Fruit fly (Drosophila melanogaster) whole organism, embryonic: ENCODE measurements around the gene Tnpo-SR.
A peak's percentile ranks its signal among the peaks of the same experiment; 100 is the strongest.

ENCODE experiments used
- B-H2 ChIP-seq: fragments of 200-800 bp; sonication (Bioruptor generic); optimal IDR thresholded peaks from 2 replicates; lab custom pipeline; 2018; ENCODE audit warnings: missing biosample characterization, mild to moderate bottlenecking, missing genetic modification characterization
- BEAF-32 ChIP-seq: fragments of 200-800 bp; sonication (Bioruptor generic); optimal IDR thresholded peaks from 3 replicates; lab custom pipeline; 2017; ENCODE audit warnings: missing biosample characterization, missing genetic modification characterization, mild to moderate bottlenecking, moderate library complexity, missing genetic modification reagents
- BtbVII ChIP-seq: fragments of 200-800 bp; sonication (Bioruptor generic); optimal IDR thresholded peaks from 3 replicates; lab custom pipeline; 2017; ENCODE audit warnings: missing biosample characterization, mild to moderate bottlenecking, missing genetic modification characterization
- CG10267 ChIP-seq: fragments of 200-800 bp; sonication (Bioruptor generic); optimal IDR thresholded peaks from 2 replicates; lab custom pipeline; 2018; ENCODE audit warnings: missing biosample characterization, mild to moderate bottlenecking, missing genetic modification characterization, moderate library complexity
- CG10543 ChIP-seq: fragments of 200-800 bp; sonication (Bioruptor generic); optimal IDR thresholded peaks from 3 replicates; lab custom pipeline; 2017; ENCODE audit warnings: missing biosample characterization, mild to moderate bottlenecking, missing genetic modification characterization, moderate library complexity
- CG11398 ChIP-seq: fragments of 200-800 bp; sonication (Bioruptor generic); optimal IDR thresholded peaks from 2 replicates; lab custom pipeline; 2016; ENCODE audit warnings: missing biosample characterization, missing genetic modification characterization
- CG12391 ChIP-seq: fragments of 200-800 bp; sonication (Bioruptor generic); optimal IDR thresholded peaks from 3 replicates; lab custom pipeline; 2018; ENCODE audit warnings: missing biosample characterization, mild to moderate bottlenecking, missing genetic modification characterization, moderate library complexity
- CG1603 ChIP-seq: fragments of 200-800 bp; sonication (Bioruptor generic); optimal IDR thresholded peaks from 2 replicates; lab custom pipeline; 2019; ENCODE audit warnings: missing biosample characterization, mild to moderate bottlenecking, missing genetic modification characterization, moderate library complexity
- CG17568 ChIP-seq: fragments of 200-800 bp; sonication (Bioruptor generic); optimal IDR thresholded peaks from 2 replicates; lab custom pipeline; 2018; ENCODE audit warnings: missing biosample characterization, mild to moderate bottlenecking, missing genetic modification characterization, moderate library complexity
- CG1792 ChIP-seq: fragments of 200-800 bp; sonication (Bioruptor generic); optimal IDR thresholded peaks from 2 replicates; lab custom pipeline; 2016; ENCODE audit warnings: missing biosample characterization, missing genetic modification characterization
- CG2116 ChIP-seq: fragments of 200-800 bp; sonication (Bioruptor generic); optimal IDR thresholded peaks from 3 replicates; lab custom pipeline; 2018; ENCODE audit warnings: missing biosample characterization, mild to moderate bottlenecking, missing genetic modification characterization
- CG4617 ChIP-seq: fragments of 200-800 bp; sonication (Bioruptor generic); optimal IDR thresholded peaks from 3 replicates; lab custom pipeline; 2016; ENCODE audit warnings: missing biosample characterization, missing genetic modification characterization, borderline replicate concordance
- CG6175 ChIP-seq: fragments of 200-800 bp; sonication (Bioruptor generic); IDR thresholded peaks from 3 replicates; pipeline ENCODE4 v1.3.6; 2022; ENCODE audit warnings: missing biosample characterization, missing genetic modification characterization
- CG6272 ChIP-seq: fragments of 200-800 bp; sonication (Bioruptor generic); IDR thresholded peaks from 2 replicates; pipeline ENCODE4 v1.3.6; 2022; ENCODE audit warnings: missing biosample characterization, missing genetic modification characterization
- CG6791 ChIP-seq: fragments of 200-800 bp; sonication (Bioruptor generic); IDR thresholded peaks from 3 replicates; pipeline ENCODE4 v1.3.6; 2022; ENCODE audit warnings: missing biosample characterization, missing genetic modification characterization; ENCODE audit not compliant: partially characterized antibody
- CG6813 ChIP-seq: fragments of 200-800 bp; sonication (Bioruptor generic); optimal IDR thresholded peaks from 2 replicates; lab custom pipeline; 2017; ENCODE audit warnings: missing biosample characterization, missing genetic modification characterization, mild to moderate bottlenecking, moderate library complexity, missing genetic modification reagents
- CG7839 ChIP-seq: fragments of 200-800 bp; sonication (Bioruptor generic); optimal IDR thresholded peaks from 3 replicates; lab custom pipeline; 2018; ENCODE audit warnings: missing biosample characterization, mild to moderate bottlenecking, missing genetic modification characterization, moderate library complexity
- CG8290 ChIP-seq, 3 experiments: fragments of 200-800 bp; sonication (Bioruptor generic); optimal IDR thresholded peaks; 2 replicates each; lab custom pipeline; 2016 to 2019; ENCODE audit warnings: missing biosample characterization in 3 of 3, missing genetic modification characterization in 3 of 3, mild to moderate bottlenecking in 2 of 3, moderate library complexity in 1 of 3
- CG8388 ChIP-seq: fragments of 200-800 bp; sonication (Bioruptor generic); optimal IDR thresholded peaks from 2 replicates; lab custom pipeline; 2019; ENCODE audit warnings: missing biosample characterization, mild to moderate bottlenecking, missing genetic modification characterization, moderate library complexity
- CG9437 ChIP-seq: fragments of 200-800 bp; sonication (Bioruptor generic); optimal IDR thresholded peaks from 2 replicates; lab custom pipeline; 2018; ENCODE audit warnings: missing biosample characterization, mild to moderate bottlenecking, missing genetic modification characterization
- Chrac-16 ChIP-seq: fragments of 200-800 bp; sonication (Bioruptor generic); optimal IDR thresholded peaks from 3 replicates; lab custom pipeline; 2016; ENCODE audit warnings: missing biosample characterization, missing genetic modification characterization
- CrebB ChIP-seq: fragments of 200-800 bp; sonication (Bioruptor generic); optimal IDR thresholded peaks from 3 replicates; lab custom pipeline; 2018; ENCODE audit warnings: missing biosample characterization, mild to moderate bottlenecking, missing genetic modification characterization
- D19A ChIP-seq: fragments of 200-800 bp; optimal IDR thresholded peaks from 3 replicates; lab custom pipeline; 2019; ENCODE audit warnings: missing biosample characterization, mild to moderate bottlenecking, missing genetic modification characterization, moderate library complexity
- Doc3 ChIP-seq: fragments of 200-800 bp; sonication (Bioruptor generic); IDR thresholded peaks from 3 replicates; pipeline ENCODE4 v1.3.6; 2022; ENCODE audit warnings: missing biosample characterization, missing genetic modification characterization; ENCODE audit not compliant: partially characterized antibody
- E2f2 ChIP-seq: fragments of 200-800 bp; sonication (Bioruptor generic); IDR thresholded peaks from 2 replicates; pipeline ENCODE4 v1.3.6; 2022; ENCODE audit warnings: missing biosample characterization, missing genetic modification characterization
- Med ChIP-seq: fragments of 200-800 bp; sonication (Bioruptor generic); peaks from one replicate; lab custom pipeline; 2016; ENCODE audit warnings: missing biosample characterization, missing genetic modification characterization, mild to moderate bottlenecking, inconsistent platforms, moderate library complexity
- Nf-YC ChIP-seq: fragments of 200-800 bp; optimal IDR thresholded peaks from 3 replicates; lab custom pipeline; 2019; ENCODE audit warnings: missing biosample characterization, mild to moderate bottlenecking, missing genetic modification characterization, moderate library complexity
- Scr ChIP-seq: fragments of 200-800 bp; sonication (Bioruptor generic); IDR thresholded peaks from 2 replicates; pipeline ENCODE4 v1.3.6; 2022; ENCODE audit warnings: missing biosample characterization, missing genetic modification characterization; ENCODE audit not compliant: partially characterized antibody
- Sry-δ ChIP-seq: fragments of 200-800 bp; sonication (Bioruptor generic); optimal IDR thresholded peaks from 2 replicates; lab custom pipeline; 2016; ENCODE audit warnings: missing biosample characterization, missing genetic modification characterization
- Stat92E ChIP-seq, 3 experiments: fragments of >200 bp in 2 of 3; fragments of 200-800 bp in 1 of 3; sonication (Bioruptor generic) in 1 of 3; optimal IDR thresholded peaks; 2 replicates each; lab custom pipeline; 2017 to 2019; ENCODE audit warnings: missing biosample characterization in 3 of 3, missing genetic modification characterization in 3 of 3, mild to moderate bottlenecking in 1 of 3, moderate library complexity in 1 of 3
- Vsx1 ChIP-seq: fragments of 200-800 bp; sonication (Bioruptor generic); optimal IDR thresholded peaks from 2 replicates; lab custom pipeline; 2017; ENCODE audit warnings: missing biosample characterization, mild to moderate bottlenecking, missing genetic modification characterization, missing genetic modification reagents
- aop ChIP-seq: fragments of 200-800 bp; sonication (Bioruptor generic); IDR thresholded peaks from 2 replicates; pipeline ENCODE4 v1.3.6; 2022; ENCODE audit warnings: missing biosample characterization, missing genetic modification characterization
- bigmax ChIP-seq: fragments of 200-800 bp; sonication (Bioruptor generic); optimal IDR thresholded peaks from 2 replicates; lab custom pipeline; 2018; ENCODE audit warnings: missing biosample characterization, mild to moderate bottlenecking, missing genetic modification characterization
- dati ChIP-seq: fragments of 200-800 bp; sonication (Bioruptor generic); IDR thresholded peaks from 2 replicates; pipeline ENCODE4 v1.3.6; 2022; ENCODE audit warnings: missing biosample characterization, missing genetic modification characterization
- fd64A ChIP-seq: fragments of 200-800 bp; sonication (Bioruptor generic); optimal IDR thresholded peaks from 3 replicates; lab custom pipeline; 2018; ENCODE audit warnings: missing biosample characterization, mild to moderate bottlenecking, missing genetic modification characterization
- hb ChIP-seq: fragments of 200-800 bp; sonication (Bioruptor generic); IDR thresholded peaks from 3 replicates; pipeline ENCODE4 v1.3.6; 2022; ENCODE audit warnings: missing biosample characterization, missing genetic modification characterization; ENCODE audit not compliant: partially characterized antibody
- hbn ChIP-seq: fragments of 200-800 bp; sonication (Bioruptor generic); IDR thresholded peaks from 2 replicates; pipeline ENCODE4 v1.3.6; 2022; ENCODE audit warnings: missing biosample characterization, missing genetic modification characterization; ENCODE audit not compliant: partially characterized antibody
- kah ChIP-seq: fragments of 200-800 bp; sonication (Bioruptor generic); optimal IDR thresholded peaks from 2 replicates; lab custom pipeline; 2018; ENCODE audit warnings: missing biosample characterization, mild to moderate bottlenecking, missing genetic modification characterization
- mld ChIP-seq: fragments of 200-800 bp; sonication (Bioruptor generic); IDR thresholded peaks from 3 replicates; pipeline ENCODE4 v1.3.6; 2022; ENCODE audit warnings: missing biosample characterization, missing genetic modification characterization; ENCODE audit not compliant: partially characterized antibody
- nerfin-2 ChIP-seq: fragments of 200-800 bp; sonication (Bioruptor generic); IDR thresholded peaks from 2 replicates; pipeline ENCODE4 v1.3.6; 2022; ENCODE audit warnings: missing biosample characterization, missing genetic modification characterization; ENCODE audit not compliant: partially characterized antibody
- ro ChIP-seq: fragments of 200-800 bp; sonication (Bioruptor generic); IDR thresholded peaks from 2 replicates; pipeline ENCODE4 v1.3.6; 2022; ENCODE audit warnings: missing biosample characterization, missing genetic modification characterization
- sna ChIP-seq: fragments of 200-800 bp; sonication (Bioruptor generic); IDR thresholded peaks from 2 replicates; pipeline ENCODE4 v1.3.6; 2022; ENCODE audit warnings: missing biosample characterization, missing genetic modification characterization; ENCODE audit not compliant: partially characterized antibody
- trem ChIP-seq: fragments of 200-800 bp; optimal IDR thresholded peaks from 3 replicates; lab custom pipeline; 2019; ENCODE audit warnings: missing biosample characterization, mild to moderate bottlenecking, missing genetic modification characterization, moderate library complexity
- unc-4 ChIP-seq: fragments of 200-800 bp; sonication (Bioruptor generic); IDR thresholded peaks from 2 replicates; pipeline ENCODE4 v1.3.6; 2022; ENCODE audit warnings: missing biosample characterization, missing genetic modification characterization; ENCODE audit not compliant: partially characterized antibody
- usp ChIP-seq: fragments of >200 bp; optimal IDR thresholded peaks from 2 replicates; lab custom pipeline; 2017; ENCODE audit warnings: missing biosample characterization, missing genetic modification characterization
- vnd ChIP-seq: fragments of 200-800 bp; sonication (Bioruptor generic); IDR thresholded peaks from 3 replicates; pipeline ENCODE4 v1.3.6; 2022; ENCODE audit warnings: missing biosample characterization, missing genetic modification characterization; ENCODE audit not compliant: partially characterized antibody
- wdn ChIP-seq: fragments of 200-800 bp; sonication (Bioruptor generic); IDR thresholded peaks from 2 replicates; pipeline ENCODE4 v1.3.6; 2022; ENCODE audit warnings: missing biosample characterization, missing genetic modification characterization
- zen2 ChIP-seq: fragments of 200-800 bp; sonication (Bioruptor generic); IDR thresholded peaks from 3 replicates; pipeline ENCODE4 v1.3.6; 2022; ENCODE audit warnings: missing biosample characterization, missing genetic modification characterization; ENCODE audit not compliant: partially characterized antibody

Gene Tnpo-SR

dm6 chr2L:2767627-2768026 lies 7.9 kb downstream of the Tnpo-SR start, which contains the start of the genes Taf10b and Taf10 (continued):
- TF ChIP-seq CG1792 (GFP tag; lab: Kevin White, UChicago) (no peak), CG12391 (tag; lab: Kevin White, UChicago) (peak; percentile 13), CG8388 (GFP tag; lab: Kevin White, UChicago) (peak; percentile 56), Sry-δ (GFP tag; lab: Kevin White, UChicago) (peak; percentile 93), zen2 (GFP tag; lab: Robert Waterston, UW) (peak; percentile 88), CG6175 (GFP tag; lab: Robert Waterston, UW) (no peak), BtbVII (peak; percentile 1), wdn (GFP tag; lab: Robert Waterston, UW) (no peak), fd64A (GFP tag; lab: Kevin White, UChicago) (no peak), CG7839 (no peak), D19A (peak; percentile 47), vnd (GFP tag; lab: Robert Waterston, UW) (peak; percentile 70), CG4617 (GFP tag; lab: Kevin White, UChicago) (peak; percentile 71), Doc3 (GFP tag; lab: Robert Waterston, UW) (peak; percentile 65; the same call in 2 of the 3 replicates), CG11398 (GFP tag; lab: Kevin White, UChicago) (no peak), CG1603 (tag; lab: Kevin White, UChicago) (peak; percentile 62), nerfin-2 (GFP tag; lab: Robert Waterston, UW) (peak; percentile 93), CG10267 (tag; lab: Kevin White, UChicago) (peak; percentile 46), CG6813 (no peak), BEAF-32 (GFP tag; lab: Kevin White, UChicago) (peak; percentile 75), dati (0 out of 2 replicates have a peak, but pooled peaks have one; percentile 11), kah (peak; percentile 3), sna (GFP tag; lab: Robert Waterston, UW) (peak; percentile 83), CG6272 (no peak), E2f2 (peak; percentile 64), Chrac-16 (GFP tag; lab: Kevin White, UChicago) (no peak), unc-4 (peak; percentile 87), Nf-YC (peak; percentile 36), Stat92E (GFP tag; optimal IDR thresholded peaks at IDR 0.05; lab: Kevin White, UChicago) (no peak), B-H2 (GFP tag; lab: Kevin White, UChicago) (peak; percentile 19), CG2116 (GFP tag; lab: Kevin White, UChicago) (peak; percentile 84), CG8290 (GFP tag; optimal IDR thresholded peaks at IDR 0.05; lab: Kevin White, UChicago) (no peak), CG8290 (tag; optimal IDR thresholded peaks at IDR 0.05; lab: Kevin White, UChicago) (peak in 1 of 2 experiments; percentile 55), hbn (peak; percentile 84), trem (peak; percentile 69), Med (GFP tag; lab: Kevin White, UChicago) (peak; percentile 75), Scr (GFP tag; lab: Robert Waterston, UW) (peak; percentile 81), Vsx1 (GFP tag; lab: Kevin White, UChicago) (no peak), CG9437 (GFP tag; lab: Kevin White, UChicago) (peak; percentile 71), mld (GFP tag; lab: Robert Waterston, UW) (peak; percentile 76), aop (GFP tag; lab: Robert Waterston, UW) (no peak), hb (GFP tag; lab: Robert Waterston, UW) (peak; percentile 79; the same call in 2 of the 3 replicates), CrebB (tag; lab: Kevin White, UChicago) (peak; percentile 37), CG6791 (GFP tag; lab: Robert Waterston, UW) (peak; percentile 87), usp (GFP tag; lab: Kevin White, UChicago) (no peak), CG10543 (GFP tag; lab: Kevin White, UChicago) (peak; percentile 4), ro (GFP tag; lab: Robert Waterston, UW) (no peak), bigmax (no peak), CG17568 (GFP tag; lab: Kevin White, UChicago) (no peak)
